Fruit fly (Drosophila melanogaster) whole organism, embryonic: ENCODE data around the gene mRRF2.

ENCODE experiments used
- ATbp ChIP-seq: fragments of 200-800 bp; sonication (Bioruptor generic); optimal IDR thresholded peaks from 2 replicates; lab custom pipeline; 2017; ENCODE audit warnings: missing biosample characterization, mild to moderate bottlenecking, missing genetic modification characterization, missing genetic modification reagents
- Ada2b ChIP-seq: fragments of 200-800 bp; sonication (Bioruptor generic); IDR thresholded peaks from 2 replicates; pipeline ENCODE4 v1.3.6; 2022; ENCODE audit warnings: missing biosample characterization, missing genetic modification characterization
- Antp ChIP-seq: fragments of 200-800 bp; sonication (Bioruptor generic); optimal IDR thresholded peaks from 3 replicates; lab custom pipeline; 2016; ENCODE audit warnings: missing biosample characterization, missing genetic modification characterization
- Bdp1 ChIP-seq: fragments of 200-800 bp; sonication (Bioruptor generic); optimal IDR thresholded peaks from 3 replicates; lab custom pipeline; 2016; ENCODE audit warnings: missing biosample characterization, missing genetic modification characterization
- Blimp-1 ChIP-seq: fragments of 200-800 bp; sonication (Bioruptor generic); optimal IDR thresholded peaks from 3 replicates; lab custom pipeline; 2018; ENCODE audit warnings: missing biosample characterization, missing genetic modification characterization, mild to moderate bottlenecking, moderate library complexity, missing genetic modification reagents
- CG10431 ChIP-seq: fragments of 200-800 bp; sonication (Bioruptor generic); optimal IDR thresholded peaks from 3 replicates; lab custom pipeline; 2018; ENCODE audit warnings: missing biosample characterization, mild to moderate bottlenecking, missing genetic modification characterization
- CG10654 ChIP-seq: fragments of 200-800 bp; sonication (Bioruptor generic); optimal IDR thresholded peaks from 2 replicates; lab custom pipeline; 2016; ENCODE audit warnings: missing biosample characterization, missing genetic modification characterization
- CG11560 ChIP-seq: fragments of 200-800 bp; sonication (Bioruptor generic); IDR thresholded peaks from 3 replicates; pipeline ENCODE4 v1.3.6; 2022; ENCODE audit warnings: missing biosample characterization, missing genetic modification characterization
- CG11696 ChIP-seq: fragments of 200-800 bp; sonication (Bioruptor generic); IDR thresholded peaks from 2 replicates; pipeline ENCODE4 v1.3.6; 2022; ENCODE audit warnings: missing biosample characterization, missing genetic modification characterization
- CG12104 ChIP-seq: fragments of 200-800 bp; sonication (Bioruptor generic); optimal IDR thresholded peaks from 3 replicates; lab custom pipeline; 2016; ENCODE audit warnings: missing biosample characterization, missing genetic modification characterization
- CG13296 ChIP-seq: fragments of 200-800 bp; sonication (Bioruptor generic); optimal IDR thresholded peaks from 3 replicates; lab custom pipeline; 2018; ENCODE audit warnings: missing biosample characterization, mild to moderate bottlenecking, missing genetic modification characterization
- CG14710 ChIP-seq: fragments of 200-800 bp; sonication (Bioruptor generic); optimal IDR thresholded peaks from 3 replicates; lab custom pipeline; 2019; ENCODE audit warnings: missing biosample characterization, mild to moderate bottlenecking, missing genetic modification characterization, moderate library complexity
- CG1602 ChIP-seq: fragments of 200-800 bp; sonication (Bioruptor generic); optimal IDR thresholded peaks from 3 replicates; lab custom pipeline; 2016; ENCODE audit warnings: missing biosample characterization, missing genetic modification characterization
- CG1603 ChIP-seq: fragments of 200-800 bp; sonication (Bioruptor generic); optimal IDR thresholded peaks from 2 replicates; lab custom pipeline; 2019; ENCODE audit warnings: missing biosample characterization, mild to moderate bottlenecking, missing genetic modification characterization, moderate library complexity
- CG1647 ChIP-seq: fragments of 200-800 bp; sonication (Bioruptor generic); optimal IDR thresholded peaks from 3 replicates; lab custom pipeline; 2016; ENCODE audit warnings: missing biosample characterization, missing genetic modification characterization
- CG2129 ChIP-seq: fragments of 200-800 bp; sonication (Bioruptor generic); IDR thresholded peaks from 2 replicates; pipeline ENCODE4 v1.3.6; 2022; ENCODE audit warnings: missing biosample characterization, missing genetic modification characterization; ENCODE audit not compliant: partially characterized antibody
- CG30403 ChIP-seq: fragments of 200-800 bp; sonication (Bioruptor generic); optimal IDR thresholded peaks from 3 replicates; lab custom pipeline; 2016; ENCODE audit warnings: missing biosample characterization, missing genetic modification characterization
- CG34422 ChIP-seq: fragments of 200-800 bp; sonication (Bioruptor generic); IDR thresholded peaks from 3 replicates; pipeline ENCODE4 v1.3.6; 2022; ENCODE audit warnings: missing biosample characterization, missing genetic modification characterization
- CG6175 ChIP-seq: fragments of 200-800 bp; sonication (Bioruptor generic); IDR thresholded peaks from 3 replicates; pipeline ENCODE4 v1.3.6; 2022; ENCODE audit warnings: missing biosample characterization, missing genetic modification characterization
- CG7556 ChIP-seq: fragments of 200-800 bp; sonication (Bioruptor generic); optimal IDR thresholded peaks from 2 replicates; lab custom pipeline; 2017; ENCODE audit warnings: missing biosample characterization, mild to moderate bottlenecking, missing genetic modification characterization
- CG7786 ChIP-seq: fragments of 200-800 bp; sonication (Bioruptor generic); optimal IDR thresholded peaks from 2 replicates; lab custom pipeline; 2016; ENCODE audit warnings: missing biosample characterization, missing genetic modification characterization
- CkIIα-i1 ChIP-seq: fragments of 200-800 bp; sonication (Bioruptor generic); IDR thresholded peaks from 2 replicates; pipeline ENCODE4 v1.3.6; 2022; ENCODE audit warnings: missing biosample characterization, missing genetic modification characterization
- Dad ChIP-seq: fragments of 200-800 bp; sonication (Bioruptor generic); optimal IDR thresholded peaks from 3 replicates; lab custom pipeline; 2016; ENCODE audit warnings: missing biosample characterization, missing genetic modification characterization
- Drgx ChIP-seq: fragments of 200-800 bp; sonication (Bioruptor generic); IDR thresholded peaks from 2 replicates; pipeline ENCODE4 v1.3.6; 2022; ENCODE audit warnings: missing biosample characterization, missing genetic modification characterization
- Fer3 ChIP-seq: fragments of 200-800 bp; sonication (Bioruptor generic); optimal IDR thresholded peaks from 2 replicates; lab custom pipeline; 2018; ENCODE audit warnings: missing biosample characterization, mild to moderate bottlenecking, missing genetic modification characterization, moderate library complexity
- Hey ChIP-seq: fragments of 200-800 bp; sonication (Bioruptor generic); optimal IDR thresholded peaks from 3 replicates; lab custom pipeline; 2018; ENCODE audit warnings: missing biosample characterization, mild to moderate bottlenecking, missing genetic modification characterization
- HmgD ChIP-seq: fragments of 200-800 bp; sonication (Bioruptor generic); optimal IDR thresholded peaks from 3 replicates; lab custom pipeline; 2016; ENCODE audit warnings: missing biosample characterization, missing genetic modification characterization
- Hr78 ChIP-seq, 2 experiments: fragments of 200-800 bp in 1 of 2; fragments of >200 bp in 1 of 2; sonication (Bioruptor generic) in 1 of 2; optimal IDR thresholded peaks; 2 replicates each; lab custom pipeline; 2017 to 2019; ENCODE audit warnings: missing biosample characterization in 2 of 2, missing genetic modification characterization in 2 of 2, mild to moderate bottlenecking in 1 of 2, moderate library complexity in 1 of 2
- NfI ChIP-seq: fragments of 200-800 bp; sonication (Bioruptor generic); optimal IDR thresholded peaks from 3 replicates; lab custom pipeline; 2018; ENCODE audit warnings: missing biosample characterization, mild to moderate bottlenecking, missing genetic modification characterization, moderate library complexity
- Opbp ChIP-seq: fragments of 200-800 bp; sonication (Bioruptor generic); IDR thresholded peaks from 3 replicates; pipeline ENCODE4 v1.3.6; 2022; ENCODE audit warnings: missing biosample characterization, missing genetic modification characterization; ENCODE audit not compliant: partially characterized antibody
- Sox100B ChIP-seq: fragments of 200-800 bp; sonication (Bioruptor generic); optimal IDR thresholded peaks from 3 replicates; lab custom pipeline; 2018; ENCODE audit warnings: missing biosample characterization, mild to moderate bottlenecking, missing genetic modification characterization
- abd-A ChIP-seq: fragments of 200-800 bp; sonication (Bioruptor generic); optimal IDR thresholded peaks from 3 replicates; lab custom pipeline; 2019; ENCODE audit warnings: missing biosample characterization, mild to moderate bottlenecking, missing genetic modification characterization, moderate library complexity
- cg ChIP-seq: fragments of 200-800 bp; sonication (Bioruptor generic); optimal IDR thresholded peaks from 3 replicates; lab custom pipeline; 2019; ENCODE audit warnings: missing biosample characterization, mild to moderate bottlenecking, missing genetic modification characterization, moderate library complexity
- chinmo ChIP-seq: fragments of 200-800 bp; sonication (Bioruptor generic); IDR thresholded peaks from 4 replicates; pipeline ENCODE4 v1.3.6; 2022; ENCODE audit warnings: missing biosample characterization, missing genetic modification characterization; ENCODE audit not compliant: partially characterized antibody
- chn ChIP-seq: fragments of 200-800 bp; sonication (Bioruptor generic); optimal IDR thresholded peaks from 2 replicates; lab custom pipeline; 2016; ENCODE audit warnings: missing biosample characterization, missing genetic modification characterization
- crc ChIP-seq: fragments of 200-800 bp; sonication (Bioruptor generic); optimal IDR thresholded peaks from 2 replicates; lab custom pipeline; 2016; ENCODE audit warnings: missing biosample characterization, missing genetic modification characterization
- dpn ChIP-seq, 2 experiments: fragments of 200-800 bp; sonication (Bioruptor generic); optimal IDR thresholded peaks; 3 replicates each; lab custom pipeline; 2016; ENCODE audit warnings: missing biosample characterization in 2 of 2, missing genetic modification characterization in 2 of 2
- emc ChIP-seq: fragments of 200-800 bp; sonication (Bioruptor generic); optimal IDR thresholded peaks from 2 replicates; lab custom pipeline; 2016; ENCODE audit warnings: missing biosample characterization, missing genetic modification characterization
- fd102C ChIP-seq: fragments of 200-800 bp; sonication (Bioruptor generic); optimal IDR thresholded peaks from 2 replicates; lab custom pipeline; 2018; ENCODE audit warnings: missing biosample characterization, mild to moderate bottlenecking, missing genetic modification characterization, moderate library complexity
- gce ChIP-seq: fragments of 200-800 bp; sonication (Bioruptor generic); IDR thresholded peaks from 3 replicates; pipeline ENCODE4 v1.3.6; 2022; ENCODE audit warnings: missing biosample characterization, missing genetic modification characterization
- grn ChIP-seq: fragments of 200-800 bp; sonication (Bioruptor generic); optimal IDR thresholded peaks from 3 replicates; lab custom pipeline; 2017; ENCODE audit warnings: missing biosample characterization, missing genetic modification characterization
- jing ChIP-seq: fragments of 200-800 bp; sonication (Bioruptor generic); optimal IDR thresholded peaks from 2 replicates; lab custom pipeline; 2018; ENCODE audit warnings: missing biosample characterization, mild to moderate bottlenecking, missing genetic modification characterization
- jumu ChIP-seq: fragments of 200-800 bp; sonication (Bioruptor generic); optimal IDR thresholded peaks from 3 replicates; lab custom pipeline; 2016; ENCODE audit warnings: missing biosample characterization, missing genetic modification characterization
- luna ChIP-seq: fragments of 200-800 bp; sonication (Bioruptor generic); optimal IDR thresholded peaks from 2 replicates; lab custom pipeline; 2016; ENCODE audit warnings: missing biosample characterization, missing genetic modification characterization
- maf-S ChIP-seq: fragments of 200-800 bp; sonication (Bioruptor generic); optimal IDR thresholded peaks from 2 replicates; lab custom pipeline; 2016; ENCODE audit warnings: missing biosample characterization, missing genetic modification characterization
- pum ChIP-seq: fragments of 200-800 bp; sonication (Bioruptor generic); optimal IDR thresholded peaks from 2 replicates; lab custom pipeline; 2016; ENCODE audit warnings: missing biosample characterization, missing genetic modification characterization
- sima ChIP-seq: fragments of 200-800 bp; sonication (Bioruptor generic); optimal IDR thresholded peaks from 2 replicates; lab custom pipeline; 2016; ENCODE audit warnings: missing biosample characterization, missing genetic modification characterization
- sisA ChIP-seq: fragments of 200-800 bp; sonication (Bioruptor generic); IDR thresholded peaks from 2 replicates; pipeline ENCODE4 v1.3.6; 2022; ENCODE audit warnings: missing biosample characterization, missing genetic modification characterization
- sqz ChIP-seq: fragments of 200-800 bp; sonication (Bioruptor generic); optimal IDR thresholded peaks from 3 replicates; lab custom pipeline; 2018; ENCODE audit warnings: missing biosample characterization, mild to moderate bottlenecking, missing genetic modification characterization
- yki ChIP-seq: fragments of >200 bp; optimal IDR thresholded peaks from 3 replicates; lab custom pipeline; 2018
- zen2 ChIP-seq: fragments of 200-800 bp; sonication (Bioruptor generic); IDR thresholded peaks from 3 replicates; pipeline ENCODE4 v1.3.6; 2022; ENCODE audit warnings: missing biosample characterization, missing genetic modification characterization; ENCODE audit not compliant: partially characterized antibody
- zfh2 ChIP-seq: fragments of 200-800 bp; sonication (Bioruptor generic); optimal IDR thresholded peaks from 2 replicates; lab custom pipeline; 2016; ENCODE audit warnings: missing biosample characterization, missing genetic modification characterization

The mRRF2 gene

DNA sequence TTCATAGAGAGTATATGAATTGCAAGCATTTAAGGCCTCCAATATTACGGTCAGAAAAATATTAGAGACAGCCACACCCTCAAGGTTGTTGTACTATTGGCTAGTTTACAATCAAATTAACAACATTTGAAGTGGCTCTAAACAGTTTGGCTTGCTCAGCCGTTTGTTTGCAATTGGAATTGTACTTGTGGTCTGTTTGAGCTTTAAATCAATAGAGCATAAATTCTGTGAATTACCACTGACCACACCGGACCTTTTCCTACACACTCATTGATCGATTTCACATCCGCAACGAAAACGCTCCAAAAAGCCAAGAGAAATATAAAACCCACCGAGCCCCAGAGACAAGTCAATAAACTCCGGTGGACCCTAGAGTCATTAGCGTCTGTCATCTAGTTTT lies 39.9 kb upstream of the mRRF2 start (continued):
- no peak for TF ChIP-seq cg (GFP tag; lab: Kevin White, UChicago)
- no peak for TF ChIP-seq zen2 (GFP tag; lab: Robert Waterston, UW)
- TF ChIP-seq CG10431: peak; percentile 47
- no peak for TF ChIP-seq CG34422 (GFP tag; lab: Robert Waterston, UW)
- TF ChIP-seq CG7556: no peak
- TF ChIP-seq NfI (GFP tag; lab: Kevin White, UChicago): no peak
- TF ChIP-seq Ada2b (GFP tag; lab: Robert Waterston, UW): no peak
- TF ChIP-seq Bdp1: no peak
- TF ChIP-seq CkIIα-i1 (GFP tag; lab: Robert Waterston, UW): no peak
- peak; percentile 41 for TF ChIP-seq CG13296 (GFP tag; lab: Kevin White, UChicago)
- no peak for TF ChIP-seq jing (GFP tag; lab: Kevin White, UChicago)
- no peak for TF ChIP-seq CG14710
- TF ChIP-seq grn (GFP tag; lab: Kevin White, UChicago): no peak
- TF ChIP-seq CG10654: no peak
- TF ChIP-seq CG12104 (GFP tag; lab: Kevin White, UChicago): no peak
- TF ChIP-seq sqz (GFP tag; lab: Kevin White, UChicago): no peak
- TF ChIP-seq CG1603: no peak
- TF ChIP-seq CG11696: no peak
- no peak for TF ChIP-seq CG1647 (GFP tag; lab: Kevin White, UChicago)
- no peak for TF ChIP-seq CG6175 (GFP tag; lab: Robert Waterston, UW)
- no peak for TF ChIP-seq crc (GFP tag; lab: Kevin White, UChicago)
- TF ChIP-seq Blimp-1 (GFP tag; lab: Kevin White, UChicago): no peak
- TF ChIP-seq sisA (GFP tag; lab: Robert Waterston, UW): no peak
- no peak for TF ChIP-seq fd102C (GFP tag; lab: Kevin White, UChicago)
- no peak for TF ChIP-seq pum (GFP tag; lab: Kevin White, UChicago)
- TF ChIP-seq chinmo (GFP tag; lab: Robert Waterston, UW): no peak
- no peak for TF ChIP-seq Drgx (GFP tag; lab: Robert Waterston, UW)
- TF ChIP-seq chn: no peak
- no peak for TF ChIP-seq yki (lab: Kevin White, UChicago)
- no peak for TF ChIP-seq CG2129 (GFP tag; lab: Robert Waterston, UW)
- no peak for TF ChIP-seq HmgD (GFP tag; lab: Kevin White, UChicago)
- no peak for TF ChIP-seq Dad (GFP tag; lab: Kevin White, UChicago)
- TF ChIP-seq CG1602: no peak
- no peak for TF ChIP-seq zfh2 (GFP tag; lab: Kevin White, UChicago)
- no peak for TF ChIP-seq Antp (GFP tag; lab: Kevin White, UChicago)
- no peak for TF ChIP-seq maf-S (GFP tag; lab: Kevin White, UChicago)
- no peak for TF ChIP-seq luna (GFP tag; lab: Kevin White, UChicago)
- no peak for TF ChIP-seq CG11560
- peak; percentile 2 for TF ChIP-seq Fer3 (tag; lab: Kevin White, UChicago)
- TF ChIP-seq emc: no peak
- TF ChIP-seq CG30403 (GFP tag; lab: Kevin White, UChicago): no peak
- no peak for TF ChIP-seq sima (GFP tag; lab: Kevin White, UChicago)
- TF ChIP-seq CG7786: no peak
- no peak for TF ChIP-seq abd-A
- TF ChIP-seq Opbp (GFP tag; lab: Robert Waterston, UW): no peak
- TF ChIP-seq Sox100B (GFP tag; lab: Kevin White, UChicago): peak; percentile 22
- no peak for TF ChIP-seq Hey (tag; lab: Kevin White, UChicago)
- peak; percentile 64 for TF ChIP-seq ATbp (GFP tag; lab: Kevin White, UChicago)
- peak in 1 of 2 experiments; percentile 7 for TF ChIP-seq Hr78 (GFP tag; optimal IDR thresholded peaks at IDR 0.05; lab: Kevin White, UChicago)
- TF ChIP-seq gce (GFP tag; lab: Robert Waterston, UW): no peak
- TF ChIP-seq jumu (GFP tag; lab: Kevin White, UChicago): no peak
- TF ChIP-seq dpn (GFP tag; optimal IDR thresholded peaks at IDR 0.05; lab: Kevin White, UChicago): no peak
